Fruit fly (Drosophila melanogaster): ENCODE data around the gene CG3437.

The CG3437 gene

DNA sequence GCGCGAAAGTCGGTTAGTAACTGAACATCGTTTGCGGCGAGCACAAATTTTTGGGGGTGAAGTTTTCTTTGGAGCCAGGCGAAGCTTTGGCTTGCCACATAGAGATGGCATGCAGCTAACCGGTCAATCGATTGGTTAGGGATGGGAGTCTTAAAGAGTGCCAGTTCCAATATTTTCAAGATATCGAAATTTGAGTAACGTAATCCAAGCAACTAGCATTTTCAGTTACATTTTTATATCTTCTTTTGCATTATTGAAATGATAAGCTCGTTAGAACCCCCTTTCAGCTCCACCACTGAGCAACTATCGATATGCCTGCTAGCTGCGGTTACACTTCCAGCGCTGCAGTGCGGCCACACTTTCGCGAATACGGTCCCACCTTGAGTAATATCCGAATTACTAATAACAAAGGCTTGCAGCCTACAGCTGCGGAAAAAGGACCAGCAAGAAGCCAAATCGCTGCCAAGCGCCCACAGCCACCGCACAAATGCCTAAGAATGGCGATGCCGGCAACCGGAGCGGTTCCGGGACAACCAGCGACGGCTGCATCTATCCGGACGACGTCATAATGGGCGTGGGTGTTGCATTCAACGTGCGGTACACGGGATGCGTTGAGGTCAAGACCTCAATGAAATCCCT is 30.7 kb downstream of the CG3437 start, which contains the start of the genes Atat and Shc:
TSS of gene Atat (minus strand) at position 103 of the 639 bp plus-strand sequence.
TSS of gene Shc (plus strand) at position 355 of the 639 bp plus-strand sequence.
- TF ChIP-seq CG34367 (tag; optimal IDR thresholded peaks at IDR 0.05) = peak; percentile 98
- peak; percentile 98 for TF ChIP-seq CG8159 (tag; optimal IDR thresholded peaks at IDR 0.05)
- TF ChIP-seq CG8301 (tag; optimal IDR thresholded peaks at IDR 0.05) = peak; percentile 96
- peak; percentile 99 for TF ChIP-seq CG32121 (GFP tag; IDR thresholded peaks at IDR 0.05)
- peak; percentile 99 for TF ChIP-seq CG10348 (GFP tag; IDR thresholded peaks at IDR 0.05)
- TF ChIP-seq CG12605 (GFP tag; IDR thresholded peaks at IDR 0.05) = peak; percentile 95
- peak; percentile 99 for TF ChIP-seq CG15710 (tag; optimal IDR thresholded peaks at IDR 0.05)
- TF ChIP-seq CG13204 (GFP tag; optimal IDR thresholded peaks at IDR 0.05) = peak; percentile 78
- TF ChIP-seq fd96Ca (GFP tag; IDR thresholded peaks at IDR 0.05) = peak; percentile 99
- peak; percentile 94 for TF ChIP-seq Pif1B (GFP tag; optimal IDR thresholded peaks at IDR 0.05)
- peak; percentile 54 for TF ChIP-seq D1 (tag; optimal IDR thresholded peaks at IDR 0.05)
- peak; percentile 11 for TF ChIP-seq EcR (GFP tag; optimal IDR thresholded peaks at IDR 0.05)
- TF ChIP-seq CG17806 (tag; optimal IDR thresholded peaks at IDR 0.05) = peak; percentile 98
- TF ChIP-seq CG14655 (GFP tag; optimal IDR thresholded peaks at IDR 0.05) = peak; percentile 98
- TF ChIP-seq rn (GFP tag; IDR thresholded peaks at IDR 0.05) = peak; percentile 99
- peak; percentile 90 for TF ChIP-seq gl (tag; optimal IDR thresholded peaks at IDR 0.05)
- peak; percentile 97 for TF ChIP-seq Pif1A (GFP tag; optimal IDR thresholded peaks at IDR 0.05)
- TF ChIP-seq CG4496 (GFP tag; IDR thresholded peaks at IDR 0.05) = peak; percentile 99
- TF ChIP-seq Snoo (tag; optimal IDR thresholded peaks at IDR 0.05) = peak; percentile 99
- TF ChIP-seq Ets98B (GFP tag; IDR thresholded peaks at IDR 0.05) = peak; percentile 99
- peak; percentile 98 for TF ChIP-seq CG9948 (tag; optimal IDR thresholded peaks at IDR 0.05)

DNA sequence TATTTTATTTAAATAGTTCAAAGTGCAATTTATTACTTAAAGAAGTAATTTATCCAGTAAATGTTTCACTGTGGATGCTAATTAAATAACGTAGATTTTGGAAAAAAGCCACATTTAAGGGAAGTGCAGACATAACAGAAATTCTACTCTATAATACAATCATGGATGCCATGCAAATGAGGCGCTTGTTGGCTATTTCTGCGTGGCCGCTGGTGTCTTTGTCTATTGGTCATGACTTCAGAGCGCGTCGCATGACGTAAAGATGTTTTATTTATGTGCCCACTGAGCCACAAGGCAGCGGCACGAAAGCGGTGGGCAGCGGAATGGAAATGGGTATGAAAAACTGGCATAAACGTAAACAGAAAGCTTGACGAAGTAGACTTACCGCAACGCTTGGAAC is 31.6 kb downstream of the CG3437 start:
- TF ChIP-seq CG8301 (tag; optimal IDR thresholded peaks at IDR 0.05) (peak; percentile 32), gl (tag; optimal IDR thresholded peaks at IDR 0.05) (no peak), Pif1B (GFP tag; optimal IDR thresholded peaks at IDR 0.05) (no peak), CG15710 (tag; optimal IDR thresholded peaks at IDR 0.05) (no peak), CG8159 (tag; optimal IDR thresholded peaks at IDR 0.05) (no peak), CG4496 (GFP tag; IDR thresholded peaks at IDR 0.05) (peak; percentile 50; the same call in 1 of the 3 replicates), CG17806 (tag; optimal IDR thresholded peaks at IDR 0.05) (no peak), CG14655 (GFP tag; optimal IDR thresholded peaks at IDR 0.05) (peak; percentile 34), CG13204 (GFP tag; optimal IDR thresholded peaks at IDR 0.05) (no peak), Ets98B (GFP tag; IDR thresholded peaks at IDR 0.05) (peak; percentile 63), CG32121 (GFP tag; IDR thresholded peaks at IDR 0.05) (peak; percentile 51; the same call in 1 of the 2 replicates), CG10348 (GFP tag; IDR thresholded peaks at IDR 0.05) (no peak)

DNA sequence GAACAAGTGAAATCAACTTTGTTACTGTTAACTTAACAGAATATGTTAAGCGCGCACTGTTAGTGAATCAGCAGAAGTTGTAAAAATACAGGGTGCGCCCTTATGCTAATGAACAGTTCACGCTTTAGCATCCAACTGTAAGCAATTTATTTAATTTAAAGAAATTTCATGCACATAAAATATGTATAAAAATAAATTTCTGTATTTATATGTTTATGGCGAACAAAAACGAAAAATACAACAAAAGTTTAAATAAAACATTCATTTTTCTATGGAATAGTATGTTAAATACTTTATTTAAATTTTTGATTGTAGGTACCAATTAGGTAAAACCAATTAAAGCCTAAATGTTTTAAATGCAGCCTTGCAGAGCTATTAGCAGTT is 32.9 kb downstream of the CG3437 start:
- TF ChIP-seq CG34367 (tag; optimal IDR thresholded peaks at IDR 0.05) (no peak), CG9948 (tag; optimal IDR thresholded peaks at IDR 0.05) (peak; percentile 12), CG15710 (tag; optimal IDR thresholded peaks at IDR 0.05) (peak; percentile 9), Pif1A (GFP tag; optimal IDR thresholded peaks at IDR 0.05) (peak; percentile 35), gl (tag; optimal IDR thresholded peaks at IDR 0.05) (no peak), CG8159 (tag; optimal IDR thresholded peaks at IDR 0.05) (peak; percentile 9), fd96Ca (GFP tag; IDR thresholded peaks at IDR 0.05) (no peak), CG10348 (GFP tag; IDR thresholded peaks at IDR 0.05) (no peak), rn (GFP tag; IDR thresholded peaks at IDR 0.05) (no peak), Pif1B (GFP tag; optimal IDR thresholded peaks at IDR 0.05) (no peak), EcR (GFP tag; optimal IDR thresholded peaks at IDR 0.05) (no peak), D1 (tag; optimal IDR thresholded peaks at IDR 0.05) (peak; percentile 4), Ets98B (GFP tag; IDR thresholded peaks at IDR 0.05) (peak; percentile 57; the same call in 1 of the 2 replicates), CG17806 (tag; optimal IDR thresholded peaks at IDR 0.05) (peak; percentile 58), CG8301 (tag; optimal IDR thresholded peaks at IDR 0.05) (peak; percentile 49), CG13204 (GFP tag; optimal IDR thresholded peaks at IDR 0.05) (no peak), CG14655 (GFP tag; optimal IDR thresholded peaks at IDR 0.05) (peak; percentile 42), CG32121 (GFP tag; IDR thresholded peaks at IDR 0.05) (0 out of 2 replicates have a peak, but pooled peaks have one; percentile 26), Snoo (tag; optimal IDR thresholded peaks at IDR 0.05) (peak; percentile 24), CG12605 (GFP tag; IDR thresholded peaks at IDR 0.05) (0 out of 2 replicates have a peak, but pooled peaks have one; percentile 29), CG4496 (GFP tag; IDR thresholded peaks at IDR 0.05) (peak; percentile 43; the same call in 1 of the 3 replicates)

DNA sequence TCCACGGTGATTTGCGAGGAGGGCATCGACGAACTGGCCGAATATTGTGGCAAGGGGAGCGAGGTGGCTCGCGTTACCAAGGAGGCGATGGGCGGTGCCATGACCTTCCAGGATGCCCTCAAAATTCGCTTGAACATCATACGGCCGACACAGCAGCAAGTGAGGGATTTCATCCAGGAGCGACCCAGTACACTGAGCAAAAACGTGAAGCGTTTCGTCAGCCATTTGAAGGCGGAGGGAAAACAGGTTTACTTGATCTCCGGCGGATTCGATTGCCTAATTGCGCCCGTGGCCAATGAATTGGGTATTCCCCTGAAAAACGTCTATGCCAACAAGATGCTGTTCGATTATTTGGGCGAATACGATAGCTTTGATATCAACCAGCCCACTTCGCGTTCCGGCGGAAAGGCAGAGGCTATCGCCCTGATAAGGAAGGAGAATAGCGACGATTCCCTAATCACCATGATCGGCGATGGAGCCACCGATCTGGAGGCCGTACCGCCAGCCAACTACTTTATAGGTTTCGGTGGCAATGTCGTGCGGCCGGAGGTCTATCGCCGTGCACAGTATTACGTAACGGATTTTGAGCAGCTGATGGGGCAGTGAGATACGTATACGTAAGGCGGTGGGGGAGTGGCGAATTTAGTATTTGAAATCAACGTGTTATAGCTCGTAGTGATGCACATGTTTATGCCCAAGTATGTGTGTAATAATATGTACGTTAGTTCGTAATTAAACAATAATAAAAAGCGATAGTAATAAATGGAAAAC is 33.5 kb downstream of the CG3437 start:
- TF ChIP-seq D1 (tag; optimal IDR thresholded peaks at IDR 0.05) (no peak), CG8159 (tag; optimal IDR thresholded peaks at IDR 0.05) (no peak), EcR (GFP tag; optimal IDR thresholded peaks at IDR 0.05) (no peak), CG8301 (tag; optimal IDR thresholded peaks at IDR 0.05) (no peak), fd96Ca (GFP tag; IDR thresholded peaks at IDR 0.05) (no peak), Snoo (tag; optimal IDR thresholded peaks at IDR 0.05) (no peak), gl (tag; optimal IDR thresholded peaks at IDR 0.05) (no peak), CG15710 (tag; optimal IDR thresholded peaks at IDR 0.05) (no peak), CG14655 (GFP tag; optimal IDR thresholded peaks at IDR 0.05) (no peak), Ets98B (GFP tag; IDR thresholded peaks at IDR 0.05) (no peak), CG9948 (tag; optimal IDR thresholded peaks at IDR 0.05) (no peak), rn (GFP tag; IDR thresholded peaks at IDR 0.05) (no peak), Pif1B (GFP tag; optimal IDR thresholded peaks at IDR 0.05) (no peak), CG12605 (GFP tag; IDR thresholded peaks at IDR 0.05) (no peak), CG32121 (GFP tag; IDR thresholded peaks at IDR 0.05) (no peak), CG10348 (GFP tag; IDR thresholded peaks at IDR 0.05) (no peak)
